Worm (Caenorhabditis elegans): ENCODE results near the gene lido-1.
A peak's percentile ranks its signal among the peaks of the same experiment; 100 is the strongest.

- TF ChIP-seq C34F6.9 (tag; optimal IDR thresholded peaks at IDR 0.05) (peak; percentile 30), nhr-237 (tag; optimal IDR thresholded peaks at IDR 0.05) (no peak), nhr-12 (tag; optimal IDR thresholded peaks at IDR 0.05) (no peak), unc-39 (tag; optimal IDR thresholded peaks at IDR 0.05) (no peak), snpc-4 (tag; optimal IDR thresholded peaks at IDR 0.05) (no peak), ztf-11 (tag; optimal IDR thresholded peaks at IDR 0.05) (no peak), fos-1 (tag; optimal IDR thresholded peaks at IDR 0.05) (no peak), elt-3 (tag; optimal IDR thresholded peaks at IDR 0.05) (no peak), ztf-4 (tag; optimal IDR thresholded peaks at IDR 0.05) (no peak), lin-39 (tag; optimal IDR thresholded peaks at IDR 0.05) (no peak), R02D3.7 (tag; optimal IDR thresholded peaks at IDR 0.05) (no peak), unc-62 (GFP tag; optimal IDR thresholded peaks at IDR 0.05) (no peak), F13H6.1 (tag; optimal IDR thresholded peaks at IDR 0.05) (no peak), nhr-77 (tag; optimal IDR thresholded peaks at IDR 0.05) (no peak)
Observed at ce11 chrX:17055836-17056783, 40.2 kb downstream of the lido-1 start.

All from whole organism, L2 larva.